Worm (Caenorhabditis elegans): Measurements from ENCODE around the gene let-92.

DNA sequence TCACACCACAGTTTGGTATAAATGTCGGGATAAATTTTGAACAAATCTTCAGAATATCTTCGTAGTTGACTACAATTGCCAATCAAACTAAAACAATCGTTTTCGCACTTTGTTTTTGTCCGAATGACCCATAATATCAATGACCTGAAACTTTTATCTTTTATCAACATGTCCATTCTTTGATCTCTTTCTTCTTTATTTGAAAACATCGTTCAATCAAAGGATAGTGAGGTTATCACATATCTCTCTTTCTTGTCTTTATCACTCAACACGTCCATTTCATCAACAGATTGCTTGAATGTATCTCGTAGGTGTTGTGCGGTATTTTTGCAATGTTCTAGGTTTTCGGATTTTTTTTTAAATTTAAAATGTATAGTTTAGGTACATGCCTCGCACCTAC lies 49.2 kb upstream of the let-92 start:
- TF ChIP-seq F23B12.7 (tag; optimal IDR thresholded peaks at IDR 0.05; ENCODE audit: insufficient read depth) (no peak), dox-1 (GFP tag; IDR thresholded peaks at IDR 0.05) (no peak), unc-62 (GFP tag; optimal IDR thresholded peaks at IDR 0.05) (no peak), pha-4 (tag; optimal IDR thresholded peaks at IDR 0.05) (no peak), dpl-1 (GFP tag; optimal IDR thresholded peaks at IDR 0.05) (no peak), ama-1 (optimal IDR thresholded peaks at IDR 0.05) (no peak), ama-1 (GFP tag; optimal IDR thresholded peaks at IDR 0.05) (no peak), efl-1 (GFP tag; optimal IDR thresholded peaks at IDR 0.05) (no peak), B0019.2 (GFP tag; conservative IDR thresholded peaks at IDR 0.05) (no peak), lin-35 (GFP tag; optimal IDR thresholded peaks at IDR 0.05) (no peak), lin-54 (GFP tag; optimal IDR thresholded peaks at IDR 0.05) (no peak), Y56A3A.18 (GFP tag; IDR thresholded peaks at IDR 0.05) (no peak), snpc-4 (GFP tag; optimal IDR thresholded peaks at IDR 0.05) (no peak), snpc-4 (tag; optimal IDR thresholded peaks at IDR 0.05) (no peak), hrde-1 (tag; optimal IDR thresholded peaks at IDR 0.05; ENCODE audit: borderline replicate concordance) (no peak), mcd-1 (GFP tag; IDR thresholded peaks at IDR 0.05) (no peak)

Data from whole organism, young adult.